Worm (Caenorhabditis elegans): Measurements from ENCODE around the gene lbp-2.

ce11 chrX:3282306-3282705 lies 21.9 kb downstream of the lbp-2 start, which contains the start of gene K09C4.5:
- TF ChIP-seq lsl-1 (GFP tag; optimal IDR thresholded peaks at IDR 0.05) (no peak), nhr-90 (tag; optimal IDR thresholded peaks at IDR 0.05) (no peak), ztf-18 (tag; optimal IDR thresholded peaks at IDR 0.05) (no peak), akir-1 (GFP tag; optimal IDR thresholded peaks at IDR 0.05) (no peak), F10E7.11 (tag; optimal IDR thresholded peaks at IDR 0.05) (no peak), snpc-4 (GFP tag; optimal IDR thresholded peaks at IDR 0.05) (no peak), snpc-4 (tag; optimal IDR thresholded peaks at IDR 0.05) (no peak), egl-44 (GFP tag; IDR thresholded peaks at IDR 0.05) (no peak), cebp-1 (GFP tag; IDR thresholded peaks at IDR 0.05) (no peak), cebp-1 (tag; optimal IDR thresholded peaks at IDR 0.05) (no peak), lir-1 (GFP tag; conservative IDR thresholded peaks at IDR 0.05) (no peak), sea-2 (GFP tag; IDR thresholded peaks at IDR 0.05) (no peak)
